In genomic region chrII:1143173-1143738, ce11 we compare ENCODE assay signal across 2 worm cellular contexts.
TF ChIP-seq lines count a peak whose summit lies in the region.

No protein-coding gene starts in this region.

TF ChIP-seq in whole organism, L1 larva, 84 proteins besides CTCF, POLR2A, EP300 and RAD21 (continued from another document):
- TF ChIP-seq ama-1 (optimal IDR thresholded peaks at IDR 0.05; lab: Kevin White, UChicago) (no peak), lin-14 (GFP tag; optimal IDR thresholded peaks at IDR 0.05; lab: Kevin White, UChicago) (peak; percentile 11), ztf-11 (tag; optimal IDR thresholded peaks at IDR 0.05; lab: Kevin White, UChicago) (no peak), nhr-20 (tag; optimal IDR thresholded peaks at IDR 0.05; lab: Kevin White, UChicago) (peak; percentile 41), snu-23 (GFP tag; optimal IDR thresholded peaks at IDR 0.05; lab: Kevin White, UChicago) (peak; percentile 2), xbp-1 (tag; optimal IDR thresholded peaks at IDR 0.05; lab: Kevin White, UChicago) (no peak), nhr-237 (tag; optimal IDR thresholded peaks at IDR 0.05; lab: Kevin White, UChicago) (no peak), nhr-90 (tag; optimal IDR thresholded peaks at IDR 0.05; lab: Kevin White, UChicago; ENCODE audit: poor library complexity) (peak; percentile 0), nhr-11 (tag; optimal IDR thresholded peaks at IDR 0.05; lab: Kevin White, UChicago) (no peak), C04F5.9 (tag; optimal IDR thresholded peaks at IDR 0.05; lab: Kevin White, UChicago) (no peak), sox-4 (tag; optimal IDR thresholded peaks at IDR 0.05; lab: Kevin White, UChicago) (no peak), hlh-17 (GFP tag; optimal IDR thresholded peaks at IDR 0.05; lab: Kevin White, UChicago; ENCODE audit: borderline replicate concordance) (no peak), mep-1 (tag; optimal IDR thresholded peaks at IDR 0.05; lab: Kevin White, UChicago) (no peak), ces-1 (GFP tag; optimal IDR thresholded peaks at IDR 0.05; lab: Kevin White, UChicago) (no peak), hpl-2 (GFP tag; optimal IDR thresholded peaks at IDR 0.05; lab: Kevin White, UChicago) (no peak), lin-35 (GFP tag; optimal IDR thresholded peaks at IDR 0.05; lab: Kevin White, UChicago) (peak in 1 of 2 experiments; percentile 42), egl-13 (tag; optimal IDR thresholded peaks at IDR 0.05; lab: Kevin White, UChicago) (no peak), ceh-63 (GFP tag; optimal IDR thresholded peaks at IDR 0.05; lab: Kevin White, UChicago) (no peak), nhr-85 (tag; lab: Kevin White, UChicago) (peak; percentile 35), nhr-71 (tag; optimal IDR thresholded peaks at IDR 0.05; lab: Kevin White, UChicago) (peak; percentile 43), elt-2 (tag; optimal IDR thresholded peaks at IDR 0.05; lab: Kevin White, UChicago) (peak; percentile 69)

TF ChIP-seq in whole organism, L4 larva, 104 proteins besides CTCF, POLR2A, EP300 and RAD21 (continued from another document):
- TF ChIP-seq nhr-25 (tag; optimal IDR thresholded peaks at IDR 0.05; lab: Kevin White, UChicago; ENCODE audit: borderline replicate concordance, insufficient read depth) (peak; percentile 41), mes-2 (tag; optimal IDR thresholded peaks at IDR 0.05; lab: Kevin White, UChicago; ENCODE audit: poor library complexity, severe bottlenecking) (peak; percentile 38), unc-62 (GFP tag; optimal IDR thresholded peaks at IDR 0.05 in 1 of 2; lab: Kevin White, UChicago) (peak in 1 of 2 experiments; percentile 10), unc-62 (tag; optimal IDR thresholded peaks at IDR 0.05; lab: Kevin White, UChicago) (no peak), dmd-6 (GFP tag; IDR thresholded peaks at IDR 0.05; lab: Robert Waterston, UW) (peak; percentile 62), aha-1 (tag; lab: Kevin White, UChicago) (no peak), hlh-30 (tag; optimal IDR thresholded peaks at IDR 0.05; lab: Kevin White, UChicago; ENCODE audit: insufficient read depth) (peak; percentile 39), ces-1 (GFP tag; optimal IDR thresholded peaks at IDR 0.05; lab: Kevin White, UChicago) (no peak), hlh-11 (tag; optimal IDR thresholded peaks at IDR 0.05; lab: Kevin White, UChicago) (peak; percentile 64), lim-7 (GFP tag; IDR thresholded peaks at IDR 0.05; lab: Robert Waterston, UW) (no peak), mdl-1 (tag; optimal IDR thresholded peaks at IDR 0.05; lab: Kevin White, UChicago) (no peak), Y48G9A.11 (GFP tag; IDR thresholded peaks at IDR 0.05; lab: Robert Waterston, UW) (no peak), nhr-42 (GFP tag; IDR thresholded peaks at IDR 0.05; lab: Robert Waterston, UW) (no peak), nhr-28 (tag; optimal IDR thresholded peaks at IDR 0.05; lab: Kevin White, UChicago) (peak; percentile 44), daf-16 (GFP tag; optimal IDR thresholded peaks at IDR 0.05; lab: Kevin White, UChicago) (no peak), daf-16 (tag; optimal IDR thresholded peaks at IDR 0.05; lab: Kevin White, UChicago) (peak; percentile 63)
